Worm (Caenorhabditis elegans) whole organism, mixed stage, embryonic: Measurements from ENCODE around the gene tag-244.

ENCODE experiments used
- M03D4.4 ChIP-seq: sonication (generic microtip); optimal IDR thresholded peaks from 2 replicates; lab custom pipeline; 2017; ENCODE audit warnings: mild to moderate bottlenecking, missing genetic modification characterization, missing compliant biosample characterization
- bed-3 ChIP-seq: fragments of 200-800 bp; sonication (Bioruptor generic); optimal IDR thresholded peaks from 3 replicates; lab custom pipeline; 2018; ENCODE audit warnings: mild to moderate bottlenecking, missing genetic modification characterization, moderate library complexity, missing compliant biosample characterization
- blmp-1 ChIP-seq: fragments of 150-350 bp; optimal IDR thresholded peaks from 2 replicates; lab custom pipeline; 2014; ENCODE audit warnings: missing biosample characterization, missing genetic modification characterization
- ceh-39 ChIP-seq: fragments of 150-350 bp; optimal IDR thresholded peaks from 2 replicates; lab custom pipeline; 2014; ENCODE audit warnings: missing biosample characterization, missing genetic modification characterization
- ceh-43 ChIP-seq: fragments of 200-800 bp; sonication (Bioruptor generic); optimal IDR thresholded peaks from 2 replicates; lab custom pipeline; 2018; ENCODE audit warnings: mild to moderate bottlenecking, missing genetic modification characterization, moderate library complexity, missing compliant biosample characterization
- ces-1 ChIP-seq: fragments of 150-350 bp; optimal IDR thresholded peaks from 2 replicates; lab custom pipeline; 2014; ENCODE audit warnings: missing biosample characterization, missing genetic modification reagents, missing genetic modification characterization
- drap-1 ChIP-seq: fragments of 200-800 bp; sonication (Bioruptor generic); optimal IDR thresholded peaks from 3 replicates; lab custom pipeline; 2018; ENCODE audit warnings: mild to moderate bottlenecking, missing genetic modification characterization, missing compliant biosample characterization
- elt-1 ChIP-seq: sonication (generic microtip); optimal IDR thresholded peaks from 2 replicates; lab custom pipeline; 2017; ENCODE audit warnings: missing genetic modification characterization, mild to moderate bottlenecking, missing compliant biosample characterization, antibody characterized with exemption, moderate library complexity, borderline replicate concordance; ENCODE audit not compliant: insufficient read depth
- elt-3 ChIP-seq: fragments of 150-350 bp; optimal IDR thresholded peaks from 2 replicates; lab custom pipeline; 2014; ENCODE audit warnings: missing biosample characterization, missing genetic modification characterization
- flh-1 ChIP-seq: fragments of 200-800 bp; sonication (Bioruptor generic); optimal IDR thresholded peaks from 2 replicates; lab custom pipeline; 2018; ENCODE audit warnings: mild to moderate bottlenecking, missing genetic modification characterization, moderate library complexity, missing compliant biosample characterization
- ham-2 ChIP-seq: fragments of 200-800 bp; sonication (Bioruptor generic); optimal IDR thresholded peaks from 2 replicates; lab custom pipeline; 2018; ENCODE audit warnings: mild to moderate bottlenecking, missing genetic modification characterization, missing compliant biosample characterization
- lin-13 ChIP-seq: fragments of 150-350 bp; optimal IDR thresholded peaks from 2 replicates; lab custom pipeline; 2014; ENCODE audit warnings: missing biosample characterization, missing genetic modification characterization
- lin-32 ChIP-seq: fragments of 200-800 bp; sonication (Bioruptor generic); optimal IDR thresholded peaks from 2 replicates; lab custom pipeline; 2018; ENCODE audit warnings: mild to moderate bottlenecking, missing genetic modification characterization, missing compliant biosample characterization
- lsy-2 ChIP-seq: fragments of 150-350 bp; optimal IDR thresholded peaks from 2 replicates; lab custom pipeline; 2014; ENCODE audit warnings: missing biosample characterization, missing genetic modification characterization
- mab-5 ChIP-seq: fragments of 150-350 bp; optimal IDR thresholded peaks from 2 replicates; lab custom pipeline; 2014; ENCODE audit warnings: missing biosample characterization, missing genetic modification characterization
- mep-1 ChIP-seq: fragments of 150-350 bp; optimal IDR thresholded peaks from 2 replicates; lab custom pipeline; 2017; ENCODE audit warnings: missing biosample characterization, missing genetic modification reagents, missing genetic modification characterization, inconsistent platforms
- mls-2 ChIP-seq: sonication (generic microtip); optimal IDR thresholded peaks from 2 replicates; lab custom pipeline; 2016; ENCODE audit warnings: mild to moderate bottlenecking, missing genetic modification characterization, moderate library complexity, missing compliant biosample characterization
- nhr-12 ChIP-seq: fragments of 150-350 bp; optimal IDR thresholded peaks from 2 replicates; lab custom pipeline; 2014; ENCODE audit warnings: missing biosample characterization, missing genetic modification characterization
- nhr-2 ChIP-seq: fragments of 150-350 bp; optimal IDR thresholded peaks from 2 replicates; lab custom pipeline; 2014; ENCODE audit warnings: missing biosample characterization, missing genetic modification characterization
- nhr-237 ChIP-seq: fragments of 150-350 bp; optimal IDR thresholded peaks from 2 replicates; lab custom pipeline; 2014; ENCODE audit warnings: missing biosample characterization, missing genetic modification characterization
- nhr-28 ChIP-seq: fragments of 150-350 bp; optimal IDR thresholded peaks from 2 replicates; lab custom pipeline; 2014; ENCODE audit warnings: missing biosample characterization, missing genetic modification characterization
- nhr-76 ChIP-seq: sonication (generic microtip); optimal IDR thresholded peaks from 2 replicates; lab custom pipeline; 2017; ENCODE audit warnings: missing biosample characterization, missing genetic modification characterization
- pha-4 ChIP-seq: fragments of 150-350 bp; optimal IDR thresholded peaks from 2 replicates; lab custom pipeline; 2018; ENCODE audit warnings: missing biosample characterization, missing genetic modification reagents, missing genetic modification characterization
- sem-2 ChIP-seq: fragments of 200-800 bp; sonication (Bioruptor generic); optimal IDR thresholded peaks from 2 replicates; lab custom pipeline; 2018; ENCODE audit warnings: mild to moderate bottlenecking, missing genetic modification characterization, missing compliant biosample characterization
- sptf-1 ChIP-seq: sonication (generic microtip); optimal IDR thresholded peaks from 2 replicates; lab custom pipeline; 2017; ENCODE audit warnings: mild to moderate bottlenecking, missing genetic modification characterization, moderate library complexity, missing compliant biosample characterization
- tbx-8 ChIP-seq: fragments of 200-800 bp; sonication (Bioruptor generic); optimal IDR thresholded peaks from 2 replicates; lab custom pipeline; 2018; ENCODE audit warnings: mild to moderate bottlenecking, missing genetic modification characterization, moderate library complexity, missing compliant biosample characterization
- unc-120 ChIP-seq: sonication (generic microtip); optimal IDR thresholded peaks from 2 replicates; lab custom pipeline; 2017; ENCODE audit warnings: missing genetic modification characterization, missing compliant biosample characterization; ENCODE audit not compliant: poor library complexity, severe bottlenecking
- unc-39 ChIP-seq: fragments of 150-350 bp; optimal IDR thresholded peaks from 2 replicates; lab custom pipeline; 2014; ENCODE audit warnings: missing biosample characterization, missing genetic modification characterization
- unc-62 ChIP-seq: fragments of 150-350 bp; optimal IDR thresholded peaks from 2 replicates; lab custom pipeline; 2014; ENCODE audit warnings: missing biosample characterization, missing genetic modification reagents, missing genetic modification characterization
- zip-8 ChIP-seq: fragments of 150-350 bp; optimal IDR thresholded peaks from 2 replicates; lab custom pipeline; 2014; ENCODE audit warnings: missing biosample characterization, missing genetic modification characterization
- ztf-11 ChIP-seq: fragments of 150-350 bp; optimal IDR thresholded peaks from 2 replicates; lab custom pipeline; 2014; ENCODE audit warnings: missing biosample characterization, missing genetic modification characterization

Gene tag-244

ce11 chrIV:1521224-1521623 lies 29.5 kb upstream of the tag-244 start, which contains the start of gene K03H6.4:
Gene K03H6.4 (minus strand): TSS chrIV:1521324.
- TF ChIP-seq lin-13 (tag; lab: Kevin White, UChicago) (no peak), M03D4.4 (no peak), ceh-43 (no peak), sem-2 (GFP tag; lab: Kevin White, UChicago) (no peak), elt-1 (no peak), mls-2 (no peak), nhr-76 (no peak), nhr-2 (tag; lab: Kevin White, UChicago) (no peak), mab-5 (tag; lab: Kevin White, UChicago) (no peak), elt-3 (no peak), lsy-2 (tag; lab: Kevin White, UChicago) (no peak), ham-2 (GFP tag; lab: Kevin White, UChicago) (no peak), ztf-11 (tag; lab: Kevin White, UChicago) (no peak)

- TF ChIP-seq nhr-237 (tag; lab: Kevin White, UChicago) (no peak), flh-1 (no peak), zip-8 (tag; lab: Kevin White, UChicago) (no peak)
Measured at ce11 chrIV:1522358-1522757, 28.3 kb upstream of the tag-244 start.

- TF ChIP-seq sem-2 (GFP tag; lab: Kevin White, UChicago) (no peak), unc-62 (GFP tag; lab: Kevin White, UChicago) (no peak), mep-1 (tag; lab: Kevin White, UChicago) (no peak), nhr-28 (tag; lab: Kevin White, UChicago) (no peak), nhr-237 (tag; lab: Kevin White, UChicago) (no peak), elt-3 (no peak), drap-1 (GFP tag; lab: Kevin White, UChicago) (no peak), blmp-1 (tag; lab: Kevin White, UChicago) (no peak)
Measured at ce11 chrIV:1523418-1523817, 27.3 kb upstream of the tag-244 start, which contains the start of gene K03H6.1. Gene K03H6.1 (plus strand): TSS chrIV:1523718.

ce11 chrIV:1536316-1536715 lies 14.4 kb upstream of the tag-244 start, which contains the start of gene K03H6.5:
Gene K03H6.5 (minus strand): TSS chrIV:1536416.
- TF ChIP-seq unc-120 (no peak), zip-8 (tag; lab: Kevin White, UChicago) (no peak), unc-39 (tag; lab: Kevin White, UChicago) (no peak), pha-4 (tag; lab: Kevin White, UChicago) (no peak), elt-3 (no peak), drap-1 (GFP tag; lab: Kevin White, UChicago) (no peak), bed-3 (GFP tag; lab: Kevin White, UChicago) (no peak), tbx-8 (GFP tag; lab: Kevin White, UChicago) (no peak), ceh-39 (tag; lab: Kevin White, UChicago) (no peak), blmp-1 (tag; lab: Kevin White, UChicago) (no peak), lin-32 (no peak), nhr-2 (tag; lab: Kevin White, UChicago) (no peak)

- TF ChIP-seq bed-3 (GFP tag; lab: Kevin White, UChicago) (no peak), blmp-1 (tag; lab: Kevin White, UChicago) (no peak), flh-1 (no peak), zip-8 (tag; lab: Kevin White, UChicago) (no peak), nhr-76 (no peak), ceh-43 (no peak), drap-1 (GFP tag; lab: Kevin White, UChicago) (no peak), ham-2 (GFP tag; lab: Kevin White, UChicago) (no peak), sptf-1 (tag; lab: Kevin White, UChicago) (no peak), mep-1 (tag; lab: Kevin White, UChicago) (no peak), nhr-12 (no peak), elt-1 (no peak), nhr-28 (tag; lab: Kevin White, UChicago) (no peak), ces-1 (no peak)
Measured at ce11 chrIV:1547129-1547528, 3.5 kb upstream of the tag-244 start.

ce11 chrIV:1548457-1548861 lies 2.2 kb upstream of the tag-244 start, which contains the start of gene col-107:
Gene col-107 (plus strand): TSS chrIV:1548721.
- TF ChIP-seq ham-2 (GFP tag; lab: Kevin White, UChicago) (peak; percentile 50), mep-1 (tag; lab: Kevin White, UChicago) (no peak), elt-1 (peak; percentile 88)
